Fruit fly (Drosophila melanogaster) whole organism, prepupa: Measurements from ENCODE around the gene BTBD9.

ENCODE experiments used
- CG10631 ChIP-seq: fragments of 200-800 bp; sonication (Bioruptor generic); optimal IDR thresholded peaks from 2 replicates; lab custom pipeline; 2016; ENCODE audit warnings: missing biosample characterization, missing genetic modification characterization
- CG11762 ChIP-seq: fragments of 200-800 bp; sonication (Bioruptor generic); optimal IDR thresholded peaks from 3 replicates; lab custom pipeline; 2016; ENCODE audit warnings: missing biosample characterization, missing genetic modification characterization; ENCODE audit not compliant: insufficient read depth
- CG11902 ChIP-seq: fragments of 200-800 bp; sonication (Bioruptor generic); optimal IDR thresholded peaks from 3 replicates; lab custom pipeline; 2016; ENCODE audit warnings: missing biosample characterization, missing genetic modification characterization
- CG16779 ChIP-seq: fragments of 200-800 bp; sonication (Bioruptor generic); optimal IDR thresholded peaks from 3 replicates; lab custom pipeline; 2017; ENCODE audit warnings: missing biosample characterization, mild to moderate bottlenecking, missing genetic modification characterization
- CG3032 ChIP-seq: fragments of 200-800 bp; optimal IDR thresholded peaks from 2 replicates; lab custom pipeline; 2019; ENCODE audit warnings: missing biosample characterization, mild to moderate bottlenecking, missing genetic modification characterization, moderate library complexity
- CG31627 ChIP-seq: fragments of 200-800 bp; sonication (Bioruptor generic); optimal IDR thresholded peaks from 3 replicates; lab custom pipeline; 2016; ENCODE audit warnings: missing biosample characterization, missing genetic modification characterization
- CG3919 ChIP-seq: fragments of 200-800 bp; sonication (Bioruptor generic); optimal IDR thresholded peaks from 3 replicates; lab custom pipeline; 2016; ENCODE audit warnings: missing biosample characterization, missing genetic modification characterization
- CG4318 ChIP-seq: fragments of 200-800 bp; sonication (Bioruptor generic); optimal IDR thresholded peaks from 3 replicates; lab custom pipeline; 2017; ENCODE audit warnings: missing biosample characterization, mild to moderate bottlenecking, missing genetic modification characterization
- CG6163 ChIP-seq: fragments of 200-800 bp; sonication (Bioruptor generic); IDR thresholded peaks from 3 replicates; pipeline ENCODE4 v1.3.6; 2022; ENCODE audit warnings: missing biosample characterization, missing genetic modification characterization
- CG8319 ChIP-seq: fragments of 200-800 bp; sonication (Bioruptor generic); optimal IDR thresholded peaks from 3 replicates; lab custom pipeline; 2016; ENCODE audit warnings: missing biosample characterization, missing genetic modification characterization
- CG8632 ChIP-seq: fragments of 200-800 bp; sonication (Bioruptor generic); optimal IDR thresholded peaks from 3 replicates; lab custom pipeline; 2016; ENCODE audit warnings: missing biosample characterization, missing genetic modification characterization
- Eip75B ChIP-seq: fragments of 200-800 bp; sonication (Bioruptor generic); optimal IDR thresholded peaks from 3 replicates; lab custom pipeline; 2016; ENCODE audit warnings: missing biosample characterization, missing genetic modification characterization
- Gug ChIP-seq: fragments of 200-800 bp; sonication (Bioruptor generic); IDR thresholded peaks from 2 replicates; pipeline ENCODE4 v1.3.6; 2022; ENCODE audit warnings: missing biosample characterization, missing genetic modification characterization
- Hr38 ChIP-seq: sonication (Bioruptor generic); optimal IDR thresholded peaks from 2 replicates; lab custom pipeline; 2016; ENCODE audit warnings: missing biosample characterization, missing genetic modification characterization
- Hr39 ChIP-seq: fragments of 200-800 bp; sonication (Bioruptor generic); optimal IDR thresholded peaks from 2 replicates; lab custom pipeline; 2016; ENCODE audit warnings: missing biosample characterization, missing genetic modification characterization
- Hr4 ChIP-seq: fragments of 200-800 bp; sonication (Bioruptor generic); optimal IDR thresholded peaks from 3 replicates; lab custom pipeline; 2016; ENCODE audit warnings: missing biosample characterization, missing genetic modification characterization
- Met ChIP-seq: fragments of 200-800 bp; sonication (Bioruptor generic); optimal IDR thresholded peaks from 3 replicates; lab custom pipeline; 2016; ENCODE audit warnings: missing biosample characterization, missing genetic modification characterization
- OdsH ChIP-seq: fragments of 200-800 bp; sonication (Bioruptor generic); optimal IDR thresholded peaks from 3 replicates; lab custom pipeline; 2016; ENCODE audit warnings: missing biosample characterization, missing genetic modification characterization
- Smox ChIP-seq: fragments of 200-800 bp; sonication (Bioruptor generic); optimal IDR thresholded peaks from 3 replicates; lab custom pipeline; 2016; ENCODE audit warnings: missing biosample characterization, missing genetic modification characterization
- Sox14 ChIP-seq: fragments of 200-800 bp; sonication (Bioruptor generic); optimal IDR thresholded peaks from 3 replicates; lab custom pipeline; 2016; ENCODE audit warnings: missing biosample characterization, missing genetic modification characterization
- Sox15 ChIP-seq: fragments of 200-800 bp; sonication (Bioruptor generic); optimal IDR thresholded peaks from 3 replicates; lab custom pipeline; 2016; ENCODE audit warnings: missing biosample characterization, missing genetic modification characterization
- achi ChIP-seq: fragments of 200-800 bp; sonication (Bioruptor generic); optimal IDR thresholded peaks from 3 replicates; lab custom pipeline; 2016; ENCODE audit warnings: missing biosample characterization, missing genetic modification characterization
- acj6 ChIP-seq: fragments of 200-800 bp; sonication (Bioruptor generic); optimal IDR thresholded peaks from 3 replicates; lab custom pipeline; 2016; ENCODE audit warnings: missing biosample characterization, missing genetic modification characterization
- cyc ChIP-seq: fragments of 200-800 bp; sonication (Bioruptor generic); optimal IDR thresholded peaks from 3 replicates; lab custom pipeline; 2016; ENCODE audit warnings: missing biosample characterization, missing genetic modification characterization
- dac ChIP-seq: fragments of 200-800 bp; sonication (Bioruptor generic); optimal IDR thresholded peaks from 2 replicates; lab custom pipeline; 2017; ENCODE audit warnings: missing biosample characterization, mild to moderate bottlenecking, missing genetic modification characterization
- eg ChIP-seq: fragments of 200-800 bp; sonication (Bioruptor generic); IDR thresholded peaks from 3 replicates; pipeline ENCODE4 v1.3.6; 2022; ENCODE audit warnings: missing biosample characterization, missing genetic modification characterization
- esn ChIP-seq: fragments of 200-800 bp; sonication (Bioruptor generic); optimal IDR thresholded peaks from 2 replicates; lab custom pipeline; 2016; ENCODE audit warnings: missing biosample characterization, mild to moderate bottlenecking, missing genetic modification characterization, moderate library complexity
- fkh ChIP-seq: fragments of 200-800 bp; sonication (Bioruptor generic); optimal IDR thresholded peaks from 3 replicates; lab custom pipeline; 2017; ENCODE audit warnings: missing biosample characterization, mild to moderate bottlenecking, missing genetic modification characterization, moderate library complexity
- lz ChIP-seq: fragments of 200-800 bp; sonication (Bioruptor generic); optimal IDR thresholded peaks from 3 replicates; lab custom pipeline; 2016; ENCODE audit warnings: missing biosample characterization, missing genetic modification characterization
- spab ChIP-seq: fragments of 200-800 bp; sonication (Bioruptor generic); optimal IDR thresholded peaks from 2 replicates; lab custom pipeline; 2017; ENCODE audit warnings: missing biosample characterization, mild to moderate bottlenecking, missing genetic modification characterization, missing genetic modification reagents
- ss ChIP-seq, 2 experiments: fragments of 200-800 bp; sonication (Bioruptor generic); optimal IDR thresholded peaks; 2 replicates in 1 of 2; 3 replicates in 1 of 2; lab custom pipeline; 2017 to 2018; ENCODE audit warnings: mild to moderate bottlenecking in 2 of 2, missing biosample characterization in 2 of 2, missing genetic modification characterization in 2 of 2, moderate library complexity in 1 of 2
- svp ChIP-seq: fragments of 200-800 bp; sonication (Bioruptor generic); peaks from one replicate; lab custom pipeline; 2016; ENCODE audit warnings: missing biosample characterization, missing genetic modification characterization
- topi ChIP-seq: fragments of 200-800 bp; sonication (Bioruptor generic); optimal IDR thresholded peaks from 3 replicates; lab custom pipeline; 2016; ENCODE audit warnings: missing biosample characterization, missing genetic modification characterization
- vri ChIP-seq: fragments of 200-800 bp; sonication (Bioruptor generic); optimal IDR thresholded peaks from 3 replicates; lab custom pipeline; 2016; ENCODE audit warnings: missing biosample characterization, mild to moderate bottlenecking, missing genetic modification characterization

The BTBD9 gene

dm6 chrX:10721901-10722479 is 46.3 kb upstream of the BTBD9 start (continued):
- peak; percentile 35 for TF ChIP-seq CG8632 (GFP tag; lab: Kevin White, UChicago)
- TF ChIP-seq CG11902 (GFP tag; lab: Kevin White, UChicago) = no peak
- no peak for TF ChIP-seq vri (GFP tag; lab: Kevin White, UChicago)
- TF ChIP-seq CG8319 (GFP tag; lab: Kevin White, UChicago) = peak; percentile 8
- TF ChIP-seq CG3919 (GFP tag; lab: Kevin White, UChicago) = peak; percentile 11
- TF ChIP-seq Eip75B (GFP tag; lab: Kevin White, UChicago) = peak; percentile 20
- peak in 1 of 2 experiments; percentile 4 for TF ChIP-seq ss (GFP tag; optimal IDR thresholded peaks at IDR 0.05; lab: Kevin White, UChicago)
- TF ChIP-seq Sox14 (GFP tag; lab: Kevin White, UChicago) = peak; percentile 20
- TF ChIP-seq CG16779 (tag; lab: Kevin White, UChicago) = no peak
- peak; percentile 40 for TF ChIP-seq cyc (GFP tag; lab: Kevin White, UChicago)
- TF ChIP-seq CG6163 = no peak
- peak; percentile 16 for TF ChIP-seq CG31627 (GFP tag; lab: Kevin White, UChicago)
- TF ChIP-seq eg (GFP tag; lab: Robert Waterston, UW) = 0 out of 3 replicates have a peak, but pooled peaks have one; percentile 15
- TF ChIP-seq esn (GFP tag; lab: Kevin White, UChicago) = peak; percentile 41
- TF ChIP-seq CG4318 = no peak
- TF ChIP-seq fkh (GFP tag; lab: Kevin White, UChicago) = no peak
- TF ChIP-seq OdsH (GFP tag; lab: Kevin White, UChicago) = peak; percentile 36
- TF ChIP-seq acj6 (GFP tag; lab: Kevin White, UChicago) = peak; percentile 38
- TF ChIP-seq topi = peak; percentile 31
- TF ChIP-seq Hr38 = no peak
- no peak for TF ChIP-seq CG3032
- TF ChIP-seq CG10631 (GFP tag; lab: Kevin White, UChicago) = peak; percentile 48
- no peak for TF ChIP-seq dac
- no peak for TF ChIP-seq Sox15
- no peak for TF ChIP-seq spab
- no peak for TF ChIP-seq achi (GFP tag; lab: Kevin White, UChicago)
- TF ChIP-seq Gug (GFP tag; lab: Robert Waterston, UW) = no peak
- TF ChIP-seq, all 60 proteins: peak for 29

- peak; percentile 7 for TF ChIP-seq Smox
- TF ChIP-seq acj6 (GFP tag; lab: Kevin White, UChicago) = no peak
- TF ChIP-seq lz (GFP tag; lab: Kevin White, UChicago) = peak; percentile 25
- TF ChIP-seq CG11762 (GFP tag; lab: Kevin White, UChicago) = no peak
- TF ChIP-seq esn (GFP tag; lab: Kevin White, UChicago) = peak; percentile 52
- peak; percentile 48 for TF ChIP-seq CG31627 (GFP tag; lab: Kevin White, UChicago)
- TF ChIP-seq topi = peak; percentile 44
- TF ChIP-seq Hr4 (GFP tag; lab: Kevin White, UChicago) = no peak
- TF ChIP-seq svp = peak; percentile 56
- TF ChIP-seq Met (GFP tag; lab: Kevin White, UChicago) = peak; percentile 23
- peak; percentile 28 for TF ChIP-seq cyc (GFP tag; lab: Kevin White, UChicago)
- peak; percentile 47 for TF ChIP-seq Hr39 (GFP tag; lab: Kevin White, UChicago)
- TF ChIP-seq, all 60 proteins: peak for 9
These were observed 44.7 kb upstream of the BTBD9 start for dm6 chrX:10723488-10724254.

- peak; percentile 75 for TF ChIP-seq svp
- TF ChIP-seq Eip75B (GFP tag; lab: Kevin White, UChicago) = no peak
These were observed 42.1 kb upstream of the BTBD9 start for dm6 chrX:10726105-10726694.
